Worm (Caenorhabditis elegans): ENCODE results near the gene cat-2.

Gene cat-2

ce11 chrII:257519-257918 is at the start of gene cat-2:
TSS of gene cat-2 (plus strand) at chrII:257819.
- no peak for TF ChIP-seq mab-5 (tag; optimal IDR thresholded peaks at IDR 0.05)
- TF ChIP-seq pha-4 (tag; optimal IDR thresholded peaks at IDR 0.05), result no peak
- no peak for TF ChIP-seq mep-1 (tag; optimal IDR thresholded peaks at IDR 0.05)
- TF ChIP-seq nhr-2 (tag; optimal IDR thresholded peaks at IDR 0.05), result no peak
- no peak for TF ChIP-seq snpc-4 (tag; optimal IDR thresholded peaks at IDR 0.05)
- TF ChIP-seq unc-62 (GFP tag; optimal IDR thresholded peaks at IDR 0.05), result no peak
- no peak for TF ChIP-seq sptf-1 (tag; optimal IDR thresholded peaks at IDR 0.05)

ce11 chrII:208097-208496 is 49.5 kb upstream of the cat-2 start:
- TF ChIP-seq nhr-237 (tag; optimal IDR thresholded peaks at IDR 0.05), result no peak
- TF ChIP-seq sem-2 (GFP tag; optimal IDR thresholded peaks at IDR 0.05), result no peak
- TF ChIP-seq hlh-1 (tag; optimal IDR thresholded peaks at IDR 0.05), result no peak
- TF ChIP-seq drap-1 (GFP tag; optimal IDR thresholded peaks at IDR 0.05), result no peak
- TF ChIP-seq ztf-11 (tag; optimal IDR thresholded peaks at IDR 0.05), result no peak
- TF ChIP-seq mls-2 (tag; optimal IDR thresholded peaks at IDR 0.05), result no peak
- TF ChIP-seq unc-39 (tag; optimal IDR thresholded peaks at IDR 0.05), result no peak
- no peak for TF ChIP-seq elt-3 (tag; optimal IDR thresholded peaks at IDR 0.05)

- TF ChIP-seq cnd-1 (tag; optimal IDR thresholded peaks at IDR 0.05), result peak; percentile 31
- peak; percentile 46 for TF ChIP-seq M03D4.4 (tag; optimal IDR thresholded peaks at IDR 0.05)
- peak; percentile 21 for TF ChIP-seq ztf-11 (tag; optimal IDR thresholded peaks at IDR 0.05)
- TF ChIP-seq hlh-1 (tag; optimal IDR thresholded peaks at IDR 0.05), result no peak
- peak; percentile 63 for TF ChIP-seq ceh-39 (tag; optimal IDR thresholded peaks at IDR 0.05)
- peak; percentile 1 for TF ChIP-seq unc-120 (tag; optimal IDR thresholded peaks at IDR 0.05; ENCODE audit: poor library complexity, severe bottlenecking)
- TF ChIP-seq mab-5 (tag; optimal IDR thresholded peaks at IDR 0.05), result no peak
- no peak for TF ChIP-seq elt-1 (tag; optimal IDR thresholded peaks at IDR 0.05; ENCODE audit: borderline replicate concordance, insufficient read depth)
- peak; percentile 91 for TF ChIP-seq lin-13 (tag; optimal IDR thresholded peaks at IDR 0.05)
- peak; percentile 68 for TF ChIP-seq ces-1 (GFP tag; optimal IDR thresholded peaks at IDR 0.05)
- TF ChIP-seq tbx-8 (GFP tag; optimal IDR thresholded peaks at IDR 0.05), result peak; percentile 4
- peak; percentile 79 for TF ChIP-seq sptf-1 (tag; optimal IDR thresholded peaks at IDR 0.05)
- TF ChIP-seq unc-39 (tag; optimal IDR thresholded peaks at IDR 0.05), result no peak
- peak; percentile 44 for TF ChIP-seq nhr-2 (tag; optimal IDR thresholded peaks at IDR 0.05)
- no peak for TF ChIP-seq bed-3 (GFP tag; optimal IDR thresholded peaks at IDR 0.05)
- no peak for TF ChIP-seq nhr-28 (tag; optimal IDR thresholded peaks at IDR 0.05)
- peak; percentile 92 for TF ChIP-seq pha-4 (tag; optimal IDR thresholded peaks at IDR 0.05)
- no peak for TF ChIP-seq flh-1 (GFP tag; optimal IDR thresholded peaks at IDR 0.05)
- no peak for TF ChIP-seq ceh-43 (GFP tag; optimal IDR thresholded peaks at IDR 0.05)
- no peak for TF ChIP-seq nhr-76 (tag; optimal IDR thresholded peaks at IDR 0.05)
- no peak for TF ChIP-seq ham-2 (GFP tag; optimal IDR thresholded peaks at IDR 0.05)
- TF ChIP-seq drap-1 (GFP tag; optimal IDR thresholded peaks at IDR 0.05), result peak; percentile 46
- peak; percentile 52 for TF ChIP-seq zip-8 (tag; optimal IDR thresholded peaks at IDR 0.05)
- TF ChIP-seq mep-1 (tag; optimal IDR thresholded peaks at IDR 0.05), result peak; percentile 86
- no peak for TF ChIP-seq nhr-12 (tag; optimal IDR thresholded peaks at IDR 0.05)
- TF ChIP-seq elt-3 (tag; optimal IDR thresholded peaks at IDR 0.05), result no peak
- peak; percentile 32 for TF ChIP-seq unc-62 (GFP tag; optimal IDR thresholded peaks at IDR 0.05)
- TF ChIP-seq ceh-83 (GFP tag; optimal IDR thresholded peaks at IDR 0.05), result peak; percentile 39
- TF ChIP-seq lsy-2 (tag; optimal IDR thresholded peaks at IDR 0.05), result peak; percentile 84
- TF ChIP-seq nhr-237 (tag; optimal IDR thresholded peaks at IDR 0.05), result peak; percentile 89
- TF ChIP-seq lin-32 (GFP tag; optimal IDR thresholded peaks at IDR 0.05), result no peak
- no peak for TF ChIP-seq sem-2 (GFP tag; optimal IDR thresholded peaks at IDR 0.05)
- no peak for TF ChIP-seq snpc-4 (tag; optimal IDR thresholded peaks at IDR 0.05)
- no peak for TF ChIP-seq blmp-1 (tag; optimal IDR thresholded peaks at IDR 0.05)
- TF ChIP-seq mls-2 (tag; optimal IDR thresholded peaks at IDR 0.05), result peak; percentile 29
Measured at ce11 chrII:216598-216997, 41.0 kb upstream of the cat-2 start, which contains the start of gene F48A11.4. TSS of gene F48A11.4 (minus strand) at chrII:216621.

- TF ChIP-seq hlh-1 (tag; optimal IDR thresholded peaks at IDR 0.05) (no peak), ham-2 (GFP tag; optimal IDR thresholded peaks at IDR 0.05) (no peak), blmp-1 (tag; optimal IDR thresholded peaks at IDR 0.05) (no peak), bed-3 (GFP tag; optimal IDR thresholded peaks at IDR 0.05) (no peak), sptf-1 (tag; optimal IDR thresholded peaks at IDR 0.05) (no peak), lin-13 (tag; optimal IDR thresholded peaks at IDR 0.05) (no peak), drap-1 (GFP tag; optimal IDR thresholded peaks at IDR 0.05) (no peak), lsy-2 (tag; optimal IDR thresholded peaks at IDR 0.05) (no peak), unc-62 (GFP tag; optimal IDR thresholded peaks at IDR 0.05) (no peak), ceh-39 (tag; optimal IDR thresholded peaks at IDR 0.05) (no peak), flh-1 (GFP tag; optimal IDR thresholded peaks at IDR 0.05) (no peak), ceh-83 (GFP tag; optimal IDR thresholded peaks at IDR 0.05) (no peak), tbx-8 (GFP tag; optimal IDR thresholded peaks at IDR 0.05) (no peak), snpc-4 (tag; optimal IDR thresholded peaks at IDR 0.05) (no peak), ces-1 (GFP tag; optimal IDR thresholded peaks at IDR 0.05) (no peak), nhr-12 (tag; optimal IDR thresholded peaks at IDR 0.05) (no peak), unc-39 (tag; optimal IDR thresholded peaks at IDR 0.05) (no peak), zip-8 (tag; optimal IDR thresholded peaks at IDR 0.05) (no peak), pha-4 (tag; optimal IDR thresholded peaks at IDR 0.05) (no peak), nhr-237 (tag; optimal IDR thresholded peaks at IDR 0.05) (no peak)
Measured at ce11 chrII:217308-217707, 40.3 kb upstream of the cat-2 start.

Measured in whole organism, mixed stage, embryonic.